Fruit fly (Drosophila melanogaster) whole organism, prepupa: Measurements from ENCODE around the gene CG32037.

ENCODE experiments used
- CG10631 ChIP-seq: fragments of 200-800 bp; sonication (Bioruptor generic); optimal IDR thresholded peaks from 2 replicates; lab custom pipeline; 2016; ENCODE audit warnings: missing biosample characterization, missing genetic modification characterization
- CG10669 ChIP-seq: fragments of 200-800 bp; sonication (Bioruptor generic); optimal IDR thresholded peaks from 3 replicates; lab custom pipeline; 2018; ENCODE audit warnings: missing biosample characterization, mild to moderate bottlenecking, missing genetic modification characterization, moderate library complexity
- CG11762 ChIP-seq: fragments of 200-800 bp; sonication (Bioruptor generic); optimal IDR thresholded peaks from 3 replicates; lab custom pipeline; 2016; ENCODE audit warnings: missing biosample characterization, missing genetic modification characterization; ENCODE audit not compliant: insufficient read depth
- CG11902 ChIP-seq: fragments of 200-800 bp; sonication (Bioruptor generic); optimal IDR thresholded peaks from 3 replicates; lab custom pipeline; 2016; ENCODE audit warnings: missing biosample characterization, missing genetic modification characterization
- CG15336 ChIP-seq: fragments of 200-800 bp; sonication (Bioruptor generic); IDR thresholded peaks from 2 replicates; pipeline ENCODE4 v1.3.6; 2022; ENCODE audit warnings: missing biosample characterization, missing genetic modification characterization
- CG1621 ChIP-seq: fragments of 200-800 bp; sonication (Bioruptor generic); optimal IDR thresholded peaks from 3 replicates; lab custom pipeline; 2018; ENCODE audit warnings: missing biosample characterization, mild to moderate bottlenecking, missing genetic modification characterization
- CG16779 ChIP-seq: fragments of 200-800 bp; sonication (Bioruptor generic); optimal IDR thresholded peaks from 3 replicates; lab custom pipeline; 2017; ENCODE audit warnings: missing biosample characterization, mild to moderate bottlenecking, missing genetic modification characterization
- CG3032 ChIP-seq: fragments of 200-800 bp; optimal IDR thresholded peaks from 2 replicates; lab custom pipeline; 2019; ENCODE audit warnings: missing biosample characterization, mild to moderate bottlenecking, missing genetic modification characterization, moderate library complexity
- CG31627 ChIP-seq: fragments of 200-800 bp; sonication (Bioruptor generic); optimal IDR thresholded peaks from 3 replicates; lab custom pipeline; 2016; ENCODE audit warnings: missing biosample characterization, missing genetic modification characterization
- CG32006 ChIP-seq: fragments of 200-800 bp; sonication (Bioruptor generic); optimal IDR thresholded peaks from 3 replicates; lab custom pipeline; 2017; ENCODE audit warnings: missing biosample characterization, mild to moderate bottlenecking, missing genetic modification characterization
- CG3919 ChIP-seq: fragments of 200-800 bp; sonication (Bioruptor generic); optimal IDR thresholded peaks from 3 replicates; lab custom pipeline; 2016; ENCODE audit warnings: missing biosample characterization, missing genetic modification characterization
- CG4318 ChIP-seq: fragments of 200-800 bp; sonication (Bioruptor generic); optimal IDR thresholded peaks from 3 replicates; lab custom pipeline; 2017; ENCODE audit warnings: missing biosample characterization, mild to moderate bottlenecking, missing genetic modification characterization
- CG6276 ChIP-seq: fragments of 200-800 bp; sonication (Bioruptor generic); optimal IDR thresholded peaks from 2 replicates; lab custom pipeline; 2017; ENCODE audit warnings: missing biosample characterization, mild to moderate bottlenecking, missing genetic modification characterization
- CG6792 ChIP-seq: fragments of 200-800 bp; sonication (Bioruptor generic); optimal IDR thresholded peaks from 3 replicates; lab custom pipeline; 2016; ENCODE audit warnings: missing biosample characterization, missing genetic modification characterization
- CG6808 ChIP-seq: fragments of 200-800 bp; sonication (Bioruptor generic); optimal IDR thresholded peaks from 3 replicates; lab custom pipeline; 2017; ENCODE audit warnings: missing biosample characterization, missing genetic modification characterization, mild to moderate bottlenecking, moderate library complexity, missing genetic modification reagents
- CG6854 ChIP-seq: fragments of 200-800 bp; sonication (Bioruptor generic); optimal IDR thresholded peaks from 2 replicates; lab custom pipeline; 2017; ENCODE audit warnings: missing biosample characterization, mild to moderate bottlenecking, missing genetic modification characterization
- CG7368 ChIP-seq: fragments of 200-800 bp; sonication (Bioruptor generic); optimal IDR thresholded peaks from 3 replicates; lab custom pipeline; 2016; ENCODE audit warnings: missing biosample characterization, missing genetic modification characterization
- CG8119 ChIP-seq: fragments of 200-800 bp; sonication (Bioruptor generic); IDR thresholded peaks from 3 replicates; pipeline ENCODE4 v1.3.6; 2022; ENCODE audit warnings: missing biosample characterization, missing genetic modification characterization
- CG8319 ChIP-seq: fragments of 200-800 bp; sonication (Bioruptor generic); optimal IDR thresholded peaks from 3 replicates; lab custom pipeline; 2016; ENCODE audit warnings: missing biosample characterization, missing genetic modification characterization
- CG9139 ChIP-seq: fragments of 200-800 bp; sonication (Bioruptor generic); optimal IDR thresholded peaks from 3 replicates; lab custom pipeline; 2017; ENCODE audit warnings: missing biosample characterization, mild to moderate bottlenecking, missing genetic modification characterization
- Eip75B ChIP-seq: fragments of 200-800 bp; sonication (Bioruptor generic); optimal IDR thresholded peaks from 3 replicates; lab custom pipeline; 2016; ENCODE audit warnings: missing biosample characterization, missing genetic modification characterization
- Eip93F ChIP-seq: fragments of 200-800 bp; sonication (Bioruptor generic); optimal IDR thresholded peaks from 2 replicates; lab custom pipeline; 2016; ENCODE audit warnings: missing biosample characterization, mild to moderate bottlenecking, missing genetic modification characterization
- Ets21C ChIP-seq: fragments of 200-800 bp; sonication (Bioruptor generic); optimal IDR thresholded peaks from 3 replicates; lab custom pipeline; 2016; ENCODE audit warnings: missing biosample characterization, missing genetic modification characterization
- Ets96B ChIP-seq: fragments of 200-800 bp; optimal IDR thresholded peaks from 2 replicates; lab custom pipeline; 2019; ENCODE audit warnings: missing biosample characterization, mild to moderate bottlenecking, missing genetic modification characterization, moderate library complexity
- Gug ChIP-seq: fragments of 200-800 bp; sonication (Bioruptor generic); IDR thresholded peaks from 2 replicates; pipeline ENCODE4 v1.3.6; 2022; ENCODE audit warnings: missing biosample characterization, missing genetic modification characterization
- Hr38 ChIP-seq: sonication (Bioruptor generic); optimal IDR thresholded peaks from 2 replicates; lab custom pipeline; 2016; ENCODE audit warnings: missing biosample characterization, missing genetic modification characterization
- Hr39 ChIP-seq: fragments of 200-800 bp; sonication (Bioruptor generic); optimal IDR thresholded peaks from 2 replicates; lab custom pipeline; 2016; ENCODE audit warnings: missing biosample characterization, missing genetic modification characterization
- Hr4 ChIP-seq: fragments of 200-800 bp; sonication (Bioruptor generic); optimal IDR thresholded peaks from 3 replicates; lab custom pipeline; 2016; ENCODE audit warnings: missing biosample characterization, missing genetic modification characterization
- Lpt ChIP-seq: fragments of 200-800 bp; sonication (Bioruptor generic); optimal IDR thresholded peaks from 3 replicates; lab custom pipeline; 2016; ENCODE audit warnings: missing biosample characterization, missing genetic modification characterization
- Met ChIP-seq: fragments of 200-800 bp; sonication (Bioruptor generic); optimal IDR thresholded peaks from 3 replicates; lab custom pipeline; 2016; ENCODE audit warnings: missing biosample characterization, missing genetic modification characterization
- OdsH ChIP-seq: fragments of 200-800 bp; sonication (Bioruptor generic); optimal IDR thresholded peaks from 3 replicates; lab custom pipeline; 2016; ENCODE audit warnings: missing biosample characterization, missing genetic modification characterization
- Sox102F ChIP-seq: fragments of 200-800 bp; sonication (Bioruptor generic); optimal IDR thresholded peaks from 2 replicates; lab custom pipeline; 2016; ENCODE audit warnings: missing biosample characterization, mild to moderate bottlenecking, missing genetic modification characterization
- Sox14 ChIP-seq: fragments of 200-800 bp; sonication (Bioruptor generic); optimal IDR thresholded peaks from 3 replicates; lab custom pipeline; 2016; ENCODE audit warnings: missing biosample characterization, missing genetic modification characterization
- Sox15 ChIP-seq: fragments of 200-800 bp; sonication (Bioruptor generic); optimal IDR thresholded peaks from 3 replicates; lab custom pipeline; 2016; ENCODE audit warnings: missing biosample characterization, missing genetic modification characterization
- dac ChIP-seq: fragments of 200-800 bp; sonication (Bioruptor generic); optimal IDR thresholded peaks from 2 replicates; lab custom pipeline; 2017; ENCODE audit warnings: missing biosample characterization, mild to moderate bottlenecking, missing genetic modification characterization
- dsx ChIP-seq: fragments of 200-800 bp; optimal IDR thresholded peaks from 3 replicates; lab custom pipeline; 2019; ENCODE audit warnings: missing biosample characterization, mild to moderate bottlenecking, missing genetic modification characterization, moderate library complexity; ENCODE audit not compliant: poor library complexity, severe bottlenecking
- eg ChIP-seq: fragments of 200-800 bp; sonication (Bioruptor generic); IDR thresholded peaks from 3 replicates; pipeline ENCODE4 v1.3.6; 2022; ENCODE audit warnings: missing biosample characterization, missing genetic modification characterization
- esn ChIP-seq: fragments of 200-800 bp; sonication (Bioruptor generic); optimal IDR thresholded peaks from 2 replicates; lab custom pipeline; 2016; ENCODE audit warnings: missing biosample characterization, mild to moderate bottlenecking, missing genetic modification characterization, moderate library complexity
- fd59A ChIP-seq: fragments of 200-800 bp; sonication (Bioruptor generic); optimal IDR thresholded peaks from 2 replicates; lab custom pipeline; 2017; ENCODE audit warnings: missing biosample characterization, mild to moderate bottlenecking, missing genetic modification characterization, missing genetic modification reagents
- fkh ChIP-seq: fragments of 200-800 bp; sonication (Bioruptor generic); optimal IDR thresholded peaks from 3 replicates; lab custom pipeline; 2017; ENCODE audit warnings: missing biosample characterization, mild to moderate bottlenecking, missing genetic modification characterization, moderate library complexity
- lz ChIP-seq: fragments of 200-800 bp; sonication (Bioruptor generic); optimal IDR thresholded peaks from 3 replicates; lab custom pipeline; 2016; ENCODE audit warnings: missing biosample characterization, missing genetic modification characterization
- pdm3 ChIP-seq: fragments of 200-800 bp; sonication (Bioruptor generic); optimal IDR thresholded peaks from 3 replicates; lab custom pipeline; 2016; ENCODE audit warnings: missing biosample characterization, missing genetic modification characterization
- salr ChIP-seq, 2 experiments: fragments of 200-800 bp; sonication (Bioruptor generic); optimal IDR thresholded peaks; 3 replicates each; lab custom pipeline; 2016 to 2018; ENCODE audit warnings: missing biosample characterization in 2 of 2, missing genetic modification characterization in 2 of 2, mild to moderate bottlenecking in 1 of 2
- ss ChIP-seq, 2 experiments: fragments of 200-800 bp; sonication (Bioruptor generic); optimal IDR thresholded peaks; 2 replicates in 1 of 2; 3 replicates in 1 of 2; lab custom pipeline; 2017 to 2018; ENCODE audit warnings: mild to moderate bottlenecking in 2 of 2, missing biosample characterization in 2 of 2, missing genetic modification characterization in 2 of 2, moderate library complexity in 1 of 2
- svp ChIP-seq: fragments of 200-800 bp; sonication (Bioruptor generic); peaks from one replicate; lab custom pipeline; 2016; ENCODE audit warnings: missing biosample characterization, missing genetic modification characterization
- topi ChIP-seq: fragments of 200-800 bp; sonication (Bioruptor generic); optimal IDR thresholded peaks from 3 replicates; lab custom pipeline; 2016; ENCODE audit warnings: missing biosample characterization, missing genetic modification characterization
- vri ChIP-seq: fragments of 200-800 bp; sonication (Bioruptor generic); optimal IDR thresholded peaks from 3 replicates; lab custom pipeline; 2016; ENCODE audit warnings: missing biosample characterization, mild to moderate bottlenecking, missing genetic modification characterization

Gene CG32037

DNA sequence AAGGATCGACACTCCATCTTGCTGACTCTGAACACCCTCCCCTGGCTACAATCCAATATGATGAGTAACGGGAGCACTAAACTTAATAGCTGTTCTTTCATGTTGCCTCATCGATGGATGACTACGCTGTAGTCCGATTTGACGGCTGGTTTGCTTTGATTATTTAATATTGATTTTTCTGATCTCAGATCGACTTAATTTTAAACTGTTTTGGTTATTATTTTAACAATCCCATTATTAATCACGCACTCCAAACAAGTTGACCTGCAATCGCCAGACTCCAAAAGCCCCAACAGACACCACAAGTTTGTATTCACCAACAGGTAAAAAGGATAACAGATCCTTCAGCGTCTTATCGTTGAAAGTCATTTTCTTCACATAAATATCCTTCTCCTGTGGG is 20.5 kb upstream of the CG32037 start, which contains the start of gene CG33703:
Gene CG33703 (minus strand): TSS at position 101 of the 400 bp plus-strand sequence.
- no peak for TF ChIP-seq svp

DNA sequence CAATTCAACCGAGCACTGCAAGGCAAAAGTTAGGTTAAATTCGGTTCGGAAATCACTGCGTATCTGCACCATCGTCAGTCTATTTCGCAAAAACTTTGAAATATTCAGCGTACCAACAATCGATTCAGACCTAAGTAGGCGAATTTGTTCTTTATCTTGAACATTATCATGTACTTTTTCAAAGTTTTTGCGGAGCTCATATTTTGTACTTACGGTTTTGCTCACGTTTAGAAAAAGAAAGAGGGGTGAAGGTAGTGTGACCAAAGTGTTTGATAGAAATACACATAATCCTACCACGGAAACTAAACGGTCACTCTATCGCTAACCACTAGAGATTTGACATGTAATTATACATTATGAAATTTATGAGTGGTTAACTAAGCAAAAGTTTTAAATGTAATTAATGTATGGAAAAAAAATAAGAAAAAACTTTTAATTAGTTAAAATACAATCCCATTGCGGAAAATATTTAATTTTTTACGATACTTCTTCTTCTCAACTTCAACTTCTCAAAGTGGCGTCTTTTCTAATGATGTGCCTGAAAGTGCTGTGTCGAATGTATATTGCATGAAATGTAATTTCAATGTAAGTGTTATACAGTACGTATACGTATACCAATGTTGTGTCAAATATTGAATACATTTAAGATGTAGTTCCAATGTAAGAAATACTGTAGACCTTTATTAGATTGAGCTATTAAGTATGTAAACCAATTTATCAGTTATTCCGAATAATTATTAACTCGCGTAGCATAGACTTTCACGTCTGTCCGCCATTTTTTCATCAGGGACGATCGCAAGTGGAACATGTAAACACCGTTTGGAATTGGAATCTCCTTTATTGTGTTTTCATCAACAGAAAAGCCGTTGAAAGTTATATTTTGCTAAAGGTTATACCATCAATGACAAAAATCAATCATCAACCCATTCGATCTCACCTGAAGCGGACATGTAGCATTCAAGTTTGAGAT is 19.6 kb upstream of the CG32037 start, which contains the start of gene RpS9:
Gene RpS9 (minus strand): TSS at position 245 of the 970 bp plus-strand sequence.
- no peak for TF ChIP-seq CG6792
- TF ChIP-seq CG7368 (GFP tag; lab: Kevin White, UChicago) = no peak
- TF ChIP-seq CG16779 (tag; lab: Kevin White, UChicago) = peak; percentile 21
- no peak for TF ChIP-seq dac
- TF ChIP-seq Lpt (GFP tag; lab: Kevin White, UChicago) = no peak
- TF ChIP-seq fd59A = no peak
- TF ChIP-seq CG6276 (GFP tag; lab: Kevin White, UChicago) = no peak
- no peak for TF ChIP-seq Ets96B (tag; lab: Kevin White, UChicago)
- TF ChIP-seq Met (GFP tag; lab: Kevin White, UChicago) = peak; percentile 26
- TF ChIP-seq Eip75B (GFP tag; lab: Kevin White, UChicago) = peak; percentile 5
- no peak for TF ChIP-seq Hr38 (GFP tag; lab: Kevin White, UChicago)
- no peak for TF ChIP-seq CG11762 (GFP tag; lab: Kevin White, UChicago)
- TF ChIP-seq CG1621 (tag; lab: Kevin White, UChicago) = peak; percentile 30
- no peak for TF ChIP-seq Ets21C
- TF ChIP-seq vri (GFP tag; lab: Kevin White, UChicago) = no peak
- peak; percentile 49 for TF ChIP-seq CG3919 (GFP tag; lab: Kevin White, UChicago)
- TF ChIP-seq Hr4 (GFP tag; lab: Kevin White, UChicago) = no peak
- no peak for TF ChIP-seq esn (GFP tag; lab: Kevin White, UChicago)
- TF ChIP-seq Sox102F (GFP tag; lab: Kevin White, UChicago) = peak; percentile 34
- TF ChIP-seq CG11902 (GFP tag; lab: Kevin White, UChicago) = no peak
- TF ChIP-seq Eip93F (GFP tag; lab: Kevin White, UChicago) = no peak
- peak in 1 of 2 experiments; percentile 13 for TF ChIP-seq salr (GFP tag; optimal IDR thresholded peaks at IDR 0.05; lab: Kevin White, UChicago)
- TF ChIP-seq Hr39 (GFP tag; lab: Kevin White, UChicago) = no peak
- TF ChIP-seq ss (GFP tag; optimal IDR thresholded peaks at IDR 0.05; lab: Kevin White, UChicago) = peak; percentile 56 to 61
- TF ChIP-seq topi (GFP tag; lab: Kevin White, UChicago) = peak; percentile 19
- TF ChIP-seq fkh = no peak
- TF ChIP-seq CG32006 = no peak
- no peak for TF ChIP-seq CG8319 (GFP tag; lab: Kevin White, UChicago)
- no peak for TF ChIP-seq Gug (GFP tag; lab: Robert Waterston, UW)
- TF ChIP-seq CG4318 = no peak
- TF ChIP-seq svp = no peak
- peak; percentile 50 for TF ChIP-seq CG6808
- TF ChIP-seq CG10631 (GFP tag; lab: Kevin White, UChicago) = no peak
- TF ChIP-seq CG15336 = peak; percentile 36; the same call in 1 of the 2 replicates
- TF ChIP-seq OdsH (GFP tag; lab: Kevin White, UChicago) = peak; percentile 8
- no peak for TF ChIP-seq CG10669
- TF ChIP-seq CG6854 (GFP tag; lab: Kevin White, UChicago) = peak; percentile 83
- no peak for TF ChIP-seq Sox15 (GFP tag; lab: Kevin White, UChicago)
- no peak for TF ChIP-seq CG8119 (GFP tag; lab: Robert Waterston, UW)
- no peak for TF ChIP-seq CG9139
- no peak for TF ChIP-seq CG31627
- TF ChIP-seq Sox14 = no peak
- TF ChIP-seq CG3032 = peak; percentile 1
- peak; percentile 44; the same call in 1 of the 3 replicates for TF ChIP-seq eg (GFP tag; lab: Robert Waterston, UW)
- TF ChIP-seq lz = no peak
- peak; percentile 20 for TF ChIP-seq dsx (GFP tag; lab: Kevin White, UChicago)
- TF ChIP-seq pdm3 (GFP tag; lab: Kevin White, UChicago) = peak; percentile 0
